Fruit fly (Drosophila melanogaster) S2 (cell line): ENCODE results near the gene CG32564.

ENCODE experiments used
- CG8478 ChIP-seq: fragments of >200 bp; optimal IDR thresholded peaks from 2 replicates; lab custom pipeline; 2018
- CTCF ChIP-seq, 2 experiments: fragments of >200 bp; optimal IDR thresholded peaks; 2 replicates each; lab custom pipeline; 2018

dm6 chrX:17170484-17170944 lies 35.7 kb upstream of the CG32564 start:
- no peak for TF ChIP-seq CG8478 (lab: Kevin White, UChicago)
- no peak for TF ChIP-seq CTCF (optimal IDR thresholded peaks at IDR 0.05; lab: Kevin White, UChicago)
